Worm (Caenorhabditis elegans): ENCODE data around the gene mup-2.

- TF ChIP-seq fkh-10 (GFP tag; optimal IDR thresholded peaks at IDR 0.05): no peak
- TF ChIP-seq ama-1 (optimal IDR thresholded peaks at IDR 0.05): no peak
- no peak for TF ChIP-seq K09A11.1 (tag; optimal IDR thresholded peaks at IDR 0.05; ENCODE audit: insufficient read depth)
- no peak for TF ChIP-seq ceh-18 (tag; optimal IDR thresholded peaks at IDR 0.05)
Measured at ce11 chrX:6458467-6458866, 48.4 kb upstream of the mup-2 start.
